Fruit fly (Drosophila melanogaster) S2 (cell line): Measurements from ENCODE around the gene GstD5.

Experiments
- CG8478 ChIP-seq: fragments of >200 bp; optimal IDR thresholded peaks from 2 replicates; lab custom pipeline; 2018
- CTCF ChIP-seq, 2 experiments: fragments of >200 bp; optimal IDR thresholded peaks; 2 replicates each; lab custom pipeline; 2018

dm6 chr3R:12411449-12411848 is 35.9 kb downstream of the GstD5 start:
- TF ChIP-seq CG8478: no peak
- TF ChIP-seq CTCF (optimal IDR thresholded peaks at IDR 0.05; lab: Kevin White, UChicago): no peak
